Worm (Caenorhabditis elegans) whole organism, L2 larva: ENCODE results near the gene M6.4.

Source experiments
- C34F6.9 ChIP-seq: fragments of 150-350 bp; optimal IDR thresholded peaks from 2 replicates; lab custom pipeline; 2014; ENCODE audit warnings: missing biosample characterization, missing genetic modification characterization
- F13H6.1 ChIP-seq: sonication (generic microtip); optimal IDR thresholded peaks from 2 replicates; lab custom pipeline; 2016; ENCODE audit warnings: missing genetic modification characterization, missing compliant biosample characterization
- Y55F3AM.14 ChIP-seq: fragments of 200-800 bp; sonication (Bioruptor generic); optimal IDR thresholded peaks from 2 replicates; lab custom pipeline; 2018; ENCODE audit warnings: mild to moderate bottlenecking, missing genetic modification characterization, missing compliant biosample characterization
- ZK546.5 ChIP-seq: sonication (generic microtip); optimal IDR thresholded peaks from 2 replicates; lab custom pipeline; 2017; ENCODE audit warnings: missing biosample characterization, missing genetic modification characterization
- aly-2 ChIP-seq: fragments of 150-350 bp; optimal IDR thresholded peaks from 2 replicates; lab custom pipeline; 2014; ENCODE audit warnings: missing biosample characterization, missing genetic modification characterization
- ama-1 ChIP-seq: fragments of 150-350 bp; optimal IDR thresholded peaks from 2 replicates; lab custom pipeline; 2018; ENCODE audit warnings: inconsistent platforms
- crh-2 ChIP-seq: sonication (generic microtip); optimal IDR thresholded peaks from 2 replicates; lab custom pipeline; 2017; ENCODE audit warnings: missing biosample characterization, missing genetic modification characterization
- dmd-4 ChIP-seq: sonication (generic microtip); optimal IDR thresholded peaks from 2 replicates; lab custom pipeline; 2017; ENCODE audit warnings: missing biosample characterization, missing genetic modification characterization
- egl-27 ChIP-seq: sonication (generic microtip); optimal IDR thresholded peaks from 3 replicates; lab custom pipeline; 2017; ENCODE audit warnings: missing biosample characterization, missing genetic modification reagents, missing genetic modification characterization
- fos-1 ChIP-seq: fragments of 150-350 bp; optimal IDR thresholded peaks from 2 replicates; lab custom pipeline; 2014; ENCODE audit warnings: missing biosample characterization, missing genetic modification characterization
- gmeb-1 ChIP-seq: fragments of 150-350 bp; optimal IDR thresholded peaks from 2 replicates; lab custom pipeline; 2014; ENCODE audit warnings: missing biosample characterization, missing genetic modification characterization
- lin-11 ChIP-seq: fragments of 150-350 bp; sonication (generic microtip); optimal IDR thresholded peaks from 2 replicates; lab custom pipeline; 2014; ENCODE audit warnings: missing biosample characterization, missing genetic modification characterization, inconsistent platforms, mixed read lengths
- lin-13 ChIP-seq: fragments of 150-350 bp; optimal IDR thresholded peaks from 2 replicates; lab custom pipeline; 2014; ENCODE audit warnings: missing biosample characterization, missing genetic modification reagents, missing genetic modification characterization
- lin-39 ChIP-seq: fragments of 150-350 bp; optimal IDR thresholded peaks from 2 replicates; lab custom pipeline; 2014; ENCODE audit warnings: missing biosample characterization, missing genetic modification reagents, missing genetic modification characterization
- lsy-2 ChIP-seq, 2 experiments: fragments of 150-350 bp in 1 of 2; sonication (generic microtip) in 1 of 2; optimal IDR thresholded peaks; 2 replicates each; lab custom pipeline; 2014 to 2017; ENCODE audit warnings: missing biosample characterization in 2 of 2, missing genetic modification characterization in 2 of 2
- mab-5 ChIP-seq: fragments of 150-350 bp; optimal IDR thresholded peaks from 2 replicates; lab custom pipeline; 2014; ENCODE audit warnings: missing biosample characterization, missing genetic modification characterization
- mbf-1 ChIP-seq: sonication (generic microtip); optimal IDR thresholded peaks from 2 replicates; lab custom pipeline; 2017; ENCODE audit warnings: missing biosample characterization, missing genetic modification characterization
- mdl-1 ChIP-seq, 2 experiments: fragments of 150-350 bp in 1 of 2; sonication (generic microtip) in 1 of 2; optimal IDR thresholded peaks; 2 replicates each; lab custom pipeline; 2017; ENCODE audit warnings: missing biosample characterization in 2 of 2, missing genetic modification characterization in 2 of 2
- nhr-12 ChIP-seq: fragments of 150-350 bp; optimal IDR thresholded peaks from 2 replicates; lab custom pipeline; 2014; ENCODE audit warnings: missing biosample characterization, missing genetic modification characterization
- nhr-129 ChIP-seq: fragments of 150-350 bp; optimal IDR thresholded peaks from 2 replicates; lab custom pipeline; 2014; ENCODE audit warnings: missing biosample characterization, missing genetic modification characterization
- nhr-21 ChIP-seq: fragments of 150-350 bp; optimal IDR thresholded peaks from 2 replicates; lab custom pipeline; 2014; ENCODE audit warnings: missing biosample characterization, missing genetic modification characterization
- nhr-23 ChIP-seq: fragments of 150-350 bp; optimal IDR thresholded peaks from 2 replicates; lab custom pipeline; 2014; ENCODE audit warnings: missing biosample characterization, missing genetic modification reagents, missing genetic modification characterization
- nhr-25 ChIP-seq: fragments of 150-350 bp; sonication (generic microtip); optimal IDR thresholded peaks from 3 replicates; lab custom pipeline; 2014; ENCODE audit warnings: missing biosample characterization, missing genetic modification characterization
- nhr-6 ChIP-seq: fragments of 150-350 bp; optimal IDR thresholded peaks from 2 replicates; lab custom pipeline; 2014; ENCODE audit warnings: missing biosample characterization, missing genetic modification characterization
- nhr-77 ChIP-seq: fragments of 150-350 bp; optimal IDR thresholded peaks from 2 replicates; lab custom pipeline; 2014; ENCODE audit warnings: missing biosample characterization, missing genetic modification characterization
- peb-1 ChIP-seq: fragments of 150-350 bp; optimal IDR thresholded peaks from 2 replicates; lab custom pipeline; 2014; ENCODE audit warnings: missing biosample characterization, missing genetic modification characterization
- sem-4 ChIP-seq: fragments of 150-350 bp; optimal IDR thresholded peaks from 2 replicates; lab custom pipeline; 2014; ENCODE audit warnings: missing biosample characterization, missing genetic modification reagents, missing genetic modification characterization
- skn-1 ChIP-seq: sonication (generic microtip); optimal IDR thresholded peaks from 2 replicates; lab custom pipeline; 2017; ENCODE audit warnings: missing biosample characterization, missing genetic modification characterization
- sma-3 ChIP-seq: sonication (generic microtip); optimal IDR thresholded peaks from 2 replicates; lab custom pipeline; 2016; ENCODE audit warnings: missing genetic modification reagents, missing genetic modification characterization, missing compliant biosample characterization
- sma-9 ChIP-seq, 2 experiments: fragments of 150-350 bp in 1 of 2; sonication (generic microtip) in 1 of 2; optimal IDR thresholded peaks; 2 replicates each; lab custom pipeline; 2014 to 2016; ENCODE audit warnings: missing genetic modification characterization in 2 of 2, mild to moderate bottlenecking in 1 of 2, missing biosample characterization in 1 of 2, missing compliant biosample characterization in 1 of 2, missing genetic modification reagents in 1 of 2, moderate library complexity in 1 of 2
- snpc-4 ChIP-seq: fragments of 150-350 bp; optimal IDR thresholded peaks from 2 replicates; lab custom pipeline; 2014; ENCODE audit warnings: missing biosample characterization, missing genetic modification characterization
- unc-39 ChIP-seq: fragments of 150-350 bp; optimal IDR thresholded peaks from 2 replicates; lab custom pipeline; 2014; ENCODE audit warnings: missing biosample characterization, missing genetic modification characterization
- unc-55 ChIP-seq: fragments of 150-350 bp; sonication (generic microtip); optimal IDR thresholded peaks from 3 replicates; lab custom pipeline; 2014; ENCODE audit warnings: missing biosample characterization, missing genetic modification reagents, missing genetic modification characterization
- unc-62 ChIP-seq: fragments of 150-350 bp; optimal IDR thresholded peaks from 2 replicates; lab custom pipeline; 2014; ENCODE audit warnings: missing biosample characterization, missing genetic modification reagents, missing genetic modification characterization
- zag-1 ChIP-seq: fragments of 150-350 bp; optimal IDR thresholded peaks from 2 replicates; lab custom pipeline; 2014; ENCODE audit warnings: missing biosample characterization, missing genetic modification characterization
- ztf-1 ChIP-seq: fragments of 200-800 bp; sonication (Bioruptor generic); conservative IDR thresholded peaks from 2 replicates; pipeline ENCODE4 v1.3.6; 2022; ENCODE audit warnings: missing genetic modification characterization, missing compliant biosample characterization
- ztf-11 ChIP-seq: sonication (generic microtip); optimal IDR thresholded peaks from 2 replicates; lab custom pipeline; 2017; ENCODE audit warnings: missing biosample characterization, missing genetic modification characterization
- ztf-4 ChIP-seq: fragments of 150-350 bp; optimal IDR thresholded peaks from 2 replicates; lab custom pipeline; 2014; ENCODE audit warnings: missing biosample characterization, missing genetic modification characterization

The M6.4 gene

ce11 chrX:646493-646892 lies 17.5 kb downstream of the M6.4 start:
- no peak for TF ChIP-seq C34F6.9 (tag; lab: Kevin White, UChicago)
- no peak for TF ChIP-seq unc-55 (GFP tag; lab: Kevin White, UChicago)
- TF ChIP-seq nhr-129 (tag; lab: Kevin White, UChicago): no peak
- peak; percentile 52 for TF ChIP-seq fos-1 (tag; lab: Kevin White, UChicago)
- TF ChIP-seq crh-2: peak; percentile 20
- no peak for TF ChIP-seq nhr-77 (tag; lab: Kevin White, UChicago)
- TF ChIP-seq ztf-1 (GFP tag; lab: Robert Waterston, UW): no peak
- TF ChIP-seq sma-9 (GFP tag; optimal IDR thresholded peaks at IDR 0.05; lab: Kevin White, UChicago): peak; percentile 8
- no peak for TF ChIP-seq sma-9 (tag; optimal IDR thresholded peaks at IDR 0.05; lab: Kevin White, UChicago)
- TF ChIP-seq nhr-23 (tag; lab: Kevin White, UChicago): no peak
- TF ChIP-seq skn-1 (tag; lab: Kevin White, UChicago): no peak
- TF ChIP-seq ama-1 (lab: Kevin White, UChicago): no peak

ce11 chrX:651616-652015 lies 22.6 kb downstream of the M6.4 start:
- TF ChIP-seq sem-4 (tag; lab: Kevin White, UChicago) (no peak), fos-1 (tag; lab: Kevin White, UChicago) (peak; percentile 68), sma-9 (GFP tag; optimal IDR thresholded peaks at IDR 0.05; lab: Kevin White, UChicago) (peak; percentile 40), sma-9 (tag; optimal IDR thresholded peaks at IDR 0.05; lab: Kevin White, UChicago) (no peak), gmeb-1 (tag; lab: Kevin White, UChicago) (peak; percentile 19), crh-2 (peak; percentile 18), peb-1 (no peak)

DNA sequence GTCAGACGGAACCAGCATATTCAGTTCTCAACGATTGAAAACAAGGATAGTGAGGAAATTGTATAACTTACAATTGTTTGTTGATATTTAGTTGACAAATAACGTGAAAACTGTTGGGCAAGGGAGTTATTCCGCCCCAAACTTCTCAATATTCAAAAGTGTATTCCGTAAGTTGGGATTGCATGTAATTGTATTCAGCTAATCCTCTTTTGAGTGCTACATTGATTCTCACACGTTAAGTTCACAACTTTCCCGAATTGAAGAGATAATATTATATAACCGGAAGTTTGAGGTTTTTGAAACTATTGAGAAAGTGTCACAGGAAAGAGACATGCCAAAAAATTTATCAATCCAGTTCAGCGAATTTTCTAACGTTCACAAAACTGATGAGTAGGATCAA lies 25.8 kb downstream of the M6.4 start, which contains the start of gene ifc-2:
Gene ifc-2, minus strand, starts transcription at position 101 of the 400 bp plus-strand sequence.
- no peak for TF ChIP-seq mab-5 (tag; lab: Kevin White, UChicago)
- no peak for TF ChIP-seq unc-55 (GFP tag; lab: Kevin White, UChicago)
- TF ChIP-seq F13H6.1 (tag; lab: Kevin White, UChicago): no peak
- no peak for TF ChIP-seq ztf-1 (GFP tag; lab: Robert Waterston, UW)
- TF ChIP-seq nhr-129 (tag; lab: Kevin White, UChicago): no peak
- TF ChIP-seq, all 48 proteins: peak for 0

ce11 chrX:655884-656283 lies 26.9 kb downstream of the M6.4 start, which contains the start of gene lpr-7:
lpr-7 (plus strand) TSS chrX:656184.
- TF ChIP-seq dmd-4 (tag; lab: Kevin White, UChicago) (no peak), nhr-129 (tag; lab: Kevin White, UChicago) (no peak), lin-39 (tag; lab: Kevin White, UChicago) (no peak), nhr-25 (tag; lab: Kevin White, UChicago) (no peak), sem-4 (tag; lab: Kevin White, UChicago) (no peak), ztf-11 (tag; lab: Kevin White, UChicago) (no peak), crh-2 (no peak), nhr-12 (no peak), mab-5 (tag; lab: Kevin White, UChicago) (no peak), nhr-6 (tag; lab: Kevin White, UChicago) (no peak), ZK546.5 (tag; lab: Kevin White, UChicago) (no peak), sma-9 (GFP tag; optimal IDR thresholded peaks at IDR 0.05; lab: Kevin White, UChicago) (no peak), sma-9 (tag; optimal IDR thresholded peaks at IDR 0.05; lab: Kevin White, UChicago) (no peak), C34F6.9 (tag; lab: Kevin White, UChicago) (no peak), unc-39 (tag; lab: Kevin White, UChicago) (no peak)
- TF ChIP-seq, all 48 proteins: peak for 0

DNA sequence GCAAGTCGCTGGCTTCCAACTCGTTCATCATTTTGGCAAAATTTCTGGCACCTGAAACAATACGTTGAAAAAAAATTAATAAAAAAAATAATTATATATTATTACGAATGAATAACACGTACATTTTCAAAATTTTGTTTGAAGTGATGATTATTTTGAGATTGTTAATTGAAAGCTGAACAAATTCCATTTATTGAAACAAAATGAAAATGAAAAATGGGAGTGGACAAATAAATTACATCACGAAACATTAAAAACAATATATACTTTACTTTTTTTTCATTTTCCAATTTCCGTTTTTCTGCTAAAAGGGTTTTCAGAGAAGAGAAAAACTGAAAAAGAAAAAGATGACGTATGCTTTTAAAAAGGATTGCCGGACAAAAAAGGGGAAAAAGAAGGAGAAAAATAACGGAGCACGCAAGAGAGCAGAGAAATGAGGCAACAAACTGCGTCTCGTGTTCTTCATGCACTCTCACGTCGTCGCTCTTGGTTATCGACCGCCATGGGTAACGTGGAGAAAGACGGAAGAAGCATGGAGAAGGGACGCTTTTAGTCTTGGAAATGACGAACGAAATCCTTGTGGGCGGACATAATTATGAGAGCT lies 32.8 kb downstream of the M6.4 start, which contains the start of gene rund-1:
Gene rund-1, minus strand, starts transcription at position 51 of the 604 bp plus-strand sequence.
- TF ChIP-seq egl-27 (tag; lab: Kevin White, UChicago): peak; percentile 47
- TF ChIP-seq nhr-21 (tag; lab: Kevin White, UChicago): peak; percentile 47
- TF ChIP-seq ztf-4 (tag; lab: Kevin White, UChicago): peak; percentile 29
- TF ChIP-seq lin-39 (tag; lab: Kevin White, UChicago): no peak
- TF ChIP-seq nhr-129 (tag; lab: Kevin White, UChicago): peak; percentile 66
- TF ChIP-seq ztf-1 (GFP tag; lab: Robert Waterston, UW): no peak
- TF ChIP-seq F13H6.1 (tag; lab: Kevin White, UChicago): peak; percentile 24
- no peak for TF ChIP-seq ztf-11 (tag; lab: Kevin White, UChicago)
- TF ChIP-seq aly-2: no peak
- TF ChIP-seq unc-55 (GFP tag; lab: Kevin White, UChicago): peak; percentile 81
- peak; percentile 44 for TF ChIP-seq Y55F3AM.14 (GFP tag; lab: Kevin White, UChicago)
- TF ChIP-seq mab-5 (tag; lab: Kevin White, UChicago): peak; percentile 7
- TF ChIP-seq nhr-6 (tag; lab: Kevin White, UChicago): peak; percentile 14
- peak; percentile 72 for TF ChIP-seq lin-11
- peak; percentile 79 for TF ChIP-seq snpc-4 (tag; lab: Kevin White, UChicago)
- no peak for TF ChIP-seq mbf-1 (tag; lab: Kevin White, UChicago)
- peak in 1 of 2 experiments; percentile 69 for TF ChIP-seq lsy-2 (tag; optimal IDR thresholded peaks at IDR 0.05; lab: Kevin White, UChicago)
- TF ChIP-seq mdl-1 (tag; optimal IDR thresholded peaks at IDR 0.05; lab: Kevin White, UChicago): peak in 1 of 2 experiments; percentile 68
- no peak for TF ChIP-seq nhr-77 (tag; lab: Kevin White, UChicago)
- TF ChIP-seq sem-4 (tag; lab: Kevin White, UChicago): no peak
- no peak for TF ChIP-seq ZK546.5 (tag; lab: Kevin White, UChicago)
- TF ChIP-seq unc-62 (GFP tag; lab: Kevin White, UChicago): no peak
- TF ChIP-seq lin-13: peak; percentile 56
- peak; percentile 86 for TF ChIP-seq C34F6.9 (tag; lab: Kevin White, UChicago)
- no peak for TF ChIP-seq sma-3 (GFP tag; lab: Kevin White, UChicago)
- no peak for TF ChIP-seq dmd-4 (tag; lab: Kevin White, UChicago)
- TF ChIP-seq sma-9 (GFP tag; optimal IDR thresholded peaks at IDR 0.05; lab: Kevin White, UChicago): peak; percentile 50
- no peak for TF ChIP-seq sma-9 (tag; optimal IDR thresholded peaks at IDR 0.05; lab: Kevin White, UChicago)
- TF ChIP-seq crh-2: peak; percentile 76
- peak; percentile 57 for TF ChIP-seq fos-1 (tag; lab: Kevin White, UChicago)
- TF ChIP-seq zag-1 (tag; lab: Kevin White, UChicago): peak; percentile 39
- TF ChIP-seq, all 48 proteins: peak for 19
